Worm (Caenorhabditis elegans): ENCODE data around the gene Y43C5A.7.

DNA sequence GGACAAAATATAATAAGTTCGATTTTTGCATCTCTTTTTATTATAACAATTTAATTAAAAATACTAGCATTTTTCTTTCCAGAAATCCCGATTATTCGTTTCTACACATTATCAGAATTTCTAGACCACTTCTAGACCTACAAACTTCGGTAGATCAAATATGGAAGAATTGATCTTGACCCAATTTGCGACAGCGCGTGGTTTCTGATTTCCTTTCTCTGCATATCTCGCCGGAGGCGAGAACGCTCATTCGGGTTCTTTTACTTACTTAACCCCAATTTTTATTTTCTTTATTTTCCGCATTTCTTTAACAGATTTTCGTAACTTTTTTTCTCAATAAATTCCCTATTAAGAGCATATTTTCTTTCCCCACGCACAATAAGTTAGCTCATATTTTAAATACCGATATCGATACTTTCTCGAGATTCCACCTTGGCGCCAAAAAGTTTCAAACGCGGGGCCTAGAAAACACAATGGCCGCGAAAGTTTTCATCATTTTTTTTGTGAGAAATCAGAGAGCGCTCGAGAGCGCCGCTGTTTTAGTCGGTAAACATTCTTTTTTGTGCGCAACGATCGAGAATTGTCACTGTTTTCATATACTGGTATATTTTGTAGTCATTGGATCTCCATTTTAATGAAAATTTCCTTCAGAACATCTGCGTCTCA lies 34.5 kb upstream of the Y43C5A.7 start:
- TF ChIP-seq F16B12.6 (tag; optimal IDR thresholded peaks at IDR 0.05) (no peak), skn-1 (tag; optimal IDR thresholded peaks at IDR 0.05) (peak; percentile 50), nhr-20 (tag; optimal IDR thresholded peaks at IDR 0.05) (peak; percentile 57)
